Worm (Caenorhabditis elegans) whole organism, late embryonic: ENCODE data around the gene F26G1.3.

ENCODE experiments used
- T23F11.4 ChIP-seq: fragments of 200-800 bp; sonication (Bioruptor generic); optimal IDR thresholded peaks from 2 replicates; lab custom pipeline; 2018; ENCODE audit warnings: mild to moderate bottlenecking, missing genetic modification characterization, missing compliant biosample characterization
- ama-1 ChIP-seq: fragments of 150-350 bp; optimal IDR thresholded peaks from 2 replicates; lab custom pipeline; 2014
- ceh-22 ChIP-seq: sonication (generic microtip); optimal IDR thresholded peaks from 2 replicates; lab custom pipeline; 2017; ENCODE audit warnings: missing biosample characterization, missing genetic modification characterization
- elt-2 ChIP-seq: sonication (generic microtip); optimal IDR thresholded peaks from 2 replicates; lab custom pipeline; 2016; ENCODE audit warnings: missing genetic modification reagents, missing genetic modification characterization, missing compliant biosample characterization
- ets-4 ChIP-seq: sonication (generic microtip); optimal IDR thresholded peaks from 2 replicates; lab custom pipeline; 2016; ENCODE audit warnings: missing genetic modification characterization, missing compliant biosample characterization
- nfya-1 ChIP-seq: sonication (generic microtip); optimal IDR thresholded peaks from 2 replicates; lab custom pipeline; 2017; ENCODE audit warnings: missing genetic modification characterization, mild to moderate bottlenecking, missing compliant biosample characterization, antibody characterized with exemption, moderate library complexity
- nhr-11 ChIP-seq: fragments of 150-350 bp; optimal IDR thresholded peaks from 2 replicates; lab custom pipeline; 2014; ENCODE audit warnings: missing biosample characterization, missing genetic modification characterization
- pha-4 ChIP-seq: fragments of 150-350 bp; optimal IDR thresholded peaks from 2 replicates; lab custom pipeline; 2018; ENCODE audit warnings: missing biosample characterization, missing genetic modification reagents, missing genetic modification characterization
- pqm-1 ChIP-seq: sonication (generic microtip); optimal IDR thresholded peaks from 2 replicates; lab custom pipeline; 2016; ENCODE audit warnings: missing genetic modification characterization, missing compliant biosample characterization
- unc-55 ChIP-seq: sonication (generic microtip); optimal IDR thresholded peaks from 2 replicates; lab custom pipeline; 2017; ENCODE audit warnings: missing biosample characterization, missing genetic modification reagents, missing genetic modification characterization
- ztf-16 ChIP-seq: sonication (generic microtip); optimal IDR thresholded peaks from 2 replicates; lab custom pipeline; 2017; ENCODE audit warnings: missing genetic modification characterization, missing compliant biosample characterization

ce11 chrII:4769096-4769495, 10.5 kb downstream of the F26G1.3 start:
- TF ChIP-seq ztf-16 (no peak), ceh-22 (no peak), nhr-11 (no peak), unc-55 (GFP tag; lab: Kevin White, UChicago) (no peak), ama-1 (no peak), pqm-1 (tag; lab: Kevin White, UChicago) (no peak), pha-4 (tag; lab: Kevin White, UChicago) (no peak), ets-4 (tag; lab: Kevin White, UChicago) (no peak), elt-2 (tag; lab: Kevin White, UChicago) (no peak), nfya-1 (tag; lab: Kevin White, UChicago) (no peak), T23F11.4 (no peak)
